Fruit fly (Drosophila melanogaster) whole organism, embryonic: ENCODE results near the gene CG9747.

Experiments used
- ATbp ChIP-seq: fragments of 200-800 bp; sonication (Bioruptor generic); optimal IDR thresholded peaks from 2 replicates; lab custom pipeline; 2017; ENCODE audit warnings: missing biosample characterization, mild to moderate bottlenecking, missing genetic modification characterization, missing genetic modification reagents
- Abd-B ChIP-seq: fragments of 200-800 bp; sonication (Bioruptor generic); optimal IDR thresholded peaks from 2 replicates; lab custom pipeline; 2018; ENCODE audit warnings: missing biosample characterization, mild to moderate bottlenecking, missing genetic modification characterization, moderate library complexity
- Aef1 ChIP-seq: fragments of 200-800 bp; sonication (Bioruptor generic); IDR thresholded peaks from 3 replicates; pipeline ENCODE4 v1.3.6; 2022; ENCODE audit warnings: missing biosample characterization, missing genetic modification characterization
- Atf-2 ChIP-seq: fragments of 200-800 bp; sonication (Bioruptor generic); optimal IDR thresholded peaks from 2 replicates; lab custom pipeline; 2016; ENCODE audit warnings: missing biosample characterization, missing genetic modification characterization
- Awh ChIP-seq: fragments of 200-800 bp; sonication (Bioruptor generic); IDR thresholded peaks from 2 replicates; pipeline ENCODE4, ENCODE4 v1.3.6; 2022; ENCODE audit warnings: missing biosample characterization, missing genetic modification characterization
- CG10267 ChIP-seq: fragments of 200-800 bp; sonication (Bioruptor generic); optimal IDR thresholded peaks from 2 replicates; lab custom pipeline; 2018; ENCODE audit warnings: missing biosample characterization, mild to moderate bottlenecking, missing genetic modification characterization, moderate library complexity
- CG10543 ChIP-seq: fragments of 200-800 bp; sonication (Bioruptor generic); optimal IDR thresholded peaks from 3 replicates; lab custom pipeline; 2017; ENCODE audit warnings: missing biosample characterization, mild to moderate bottlenecking, missing genetic modification characterization, moderate library complexity
- CG10979 ChIP-seq: fragments of 200-800 bp; sonication (Bioruptor generic); optimal IDR thresholded peaks from 2 replicates; lab custom pipeline; 2018; ENCODE audit warnings: missing biosample characterization, mild to moderate bottlenecking, missing genetic modification characterization, moderate library complexity
- CG11093 ChIP-seq: fragments of 200-800 bp; sonication (Bioruptor generic); IDR thresholded peaks from 3 replicates; pipeline ENCODE4 v1.3.6; 2022; ENCODE audit warnings: missing biosample characterization, missing genetic modification characterization
- CG11398 ChIP-seq: fragments of 200-800 bp; sonication (Bioruptor generic); optimal IDR thresholded peaks from 2 replicates; lab custom pipeline; 2016; ENCODE audit warnings: missing biosample characterization, missing genetic modification characterization
- CG12659 ChIP-seq: fragments of 200-800 bp; sonication (Bioruptor generic); optimal IDR thresholded peaks from 3 replicates; lab custom pipeline; 2017; ENCODE audit warnings: mild to moderate bottlenecking, missing biosample characterization, missing genetic modification reagents, missing genetic modification characterization
- CG14441 ChIP-seq: fragments of 200-800 bp; sonication (Bioruptor generic); IDR thresholded peaks from 2 replicates; pipeline ENCODE4 v1.3.6; 2022; ENCODE audit warnings: missing biosample characterization, missing genetic modification characterization
- CG16815 ChIP-seq: fragments of 200-800 bp; sonication (Bioruptor generic); optimal IDR thresholded peaks from 3 replicates; lab custom pipeline; 2017; ENCODE audit warnings: missing biosample characterization, mild to moderate bottlenecking, missing genetic modification characterization
- CG17912 ChIP-seq: fragments of 200-800 bp; sonication (Bioruptor generic); optimal IDR thresholded peaks from 2 replicates; lab custom pipeline; 2018; ENCODE audit warnings: missing biosample characterization, mild to moderate bottlenecking, missing genetic modification characterization
- CG1832 ChIP-seq: fragments of 200-800 bp; sonication (Bioruptor generic); optimal IDR thresholded peaks from 2 replicates; lab custom pipeline; 2017; ENCODE audit warnings: missing biosample characterization, mild to moderate bottlenecking, missing genetic modification characterization, inconsistent platforms
- CG31441 ChIP-seq: fragments of 200-800 bp; sonication (Bioruptor generic); IDR thresholded peaks from 2 replicates; pipeline ENCODE4 v1.3.6; 2022; ENCODE audit warnings: missing biosample characterization, missing genetic modification characterization
- CG4360 ChIP-seq: fragments of 200-800 bp; sonication (Bioruptor generic); IDR thresholded peaks from 2 replicates; pipeline ENCODE4 v1.3.6; 2022; ENCODE audit warnings: missing biosample characterization, missing genetic modification characterization
- CG5245 ChIP-seq: fragments of 200-800 bp; sonication (Bioruptor generic); optimal IDR thresholded peaks from 3 replicates; lab custom pipeline; 2016; ENCODE audit warnings: missing biosample characterization, missing genetic modification characterization
- CG5953 ChIP-seq: fragments of 200-800 bp; sonication (Bioruptor generic); IDR thresholded peaks from 2 replicates; pipeline ENCODE4 v1.3.6; 2022; ENCODE audit warnings: missing biosample characterization, missing genetic modification characterization
- CG6175 ChIP-seq: fragments of 200-800 bp; sonication (Bioruptor generic); IDR thresholded peaks from 3 replicates; pipeline ENCODE4 v1.3.6; 2022; ENCODE audit warnings: missing biosample characterization, missing genetic modification characterization
- CG8765 ChIP-seq: fragments of 200-800 bp; sonication (Bioruptor generic); IDR thresholded peaks from 2 replicates; pipeline ENCODE4 v1.3.6; 2022; ENCODE audit warnings: missing biosample characterization, missing genetic modification characterization
- CG8944 ChIP-seq: fragments of 200-800 bp; sonication (Bioruptor generic); optimal IDR thresholded peaks from 3 replicates; lab custom pipeline; 2016; ENCODE audit warnings: missing biosample characterization, missing genetic modification characterization
- Dek ChIP-seq: fragments of 200-800 bp; sonication (Bioruptor generic); optimal IDR thresholded peaks from 3 replicates; lab custom pipeline; 2019; ENCODE audit warnings: missing biosample characterization, mild to moderate bottlenecking, missing genetic modification characterization, moderate library complexity
- Dip3 ChIP-seq: fragments of 200-800 bp; sonication (Bioruptor generic); optimal IDR thresholded peaks from 3 replicates; lab custom pipeline; 2016; ENCODE audit warnings: missing biosample characterization, missing genetic modification characterization
- Hr39 ChIP-seq: fragments of >200 bp; optimal IDR thresholded peaks from 2 replicates; lab custom pipeline; 2017
- Hr51 ChIP-seq, 2 experiments: fragments of 200-800 bp; sonication (Bioruptor generic); optimal IDR thresholded peaks; 2 replicates in 1 of 2; 3 replicates in 1 of 2; lab custom pipeline; 2016 to 2018; ENCODE audit warnings: missing biosample characterization in 2 of 2, missing genetic modification characterization in 2 of 2, mild to moderate bottlenecking in 1 of 2, moderate library complexity in 1 of 2
- Hr78 ChIP-seq, 2 experiments: fragments of 200-800 bp in 1 of 2; fragments of >200 bp in 1 of 2; sonication (Bioruptor generic) in 1 of 2; optimal IDR thresholded peaks; 2 replicates each; lab custom pipeline; 2017 to 2019; ENCODE audit warnings: missing biosample characterization in 2 of 2, missing genetic modification characterization in 2 of 2, mild to moderate bottlenecking in 1 of 2, moderate library complexity in 1 of 2
- Lim3 ChIP-seq: fragments of 200-800 bp; sonication (Bioruptor generic); IDR thresholded peaks from 2 replicates; pipeline ENCODE4 v1.3.6; 2022; ENCODE audit warnings: missing biosample characterization, missing genetic modification characterization
- Ravus ChIP-seq: fragments of 200-800 bp; sonication (Bioruptor generic); IDR thresholded peaks from 2 replicates; pipeline ENCODE4 v1.3.6; 2022; ENCODE audit warnings: missing biosample characterization, missing genetic modification characterization
- Rfx ChIP-seq: fragments of 200-800 bp; sonication (Bioruptor generic); IDR thresholded peaks from 2 replicates; pipeline ENCODE4 v1.3.6; 2022; ENCODE audit warnings: missing biosample characterization, missing genetic modification characterization
- Sox102F ChIP-seq: fragments of 200-800 bp; sonication (Bioruptor generic); optimal IDR thresholded peaks from 2 replicates; lab custom pipeline; 2018; ENCODE audit warnings: missing biosample characterization, mild to moderate bottlenecking, missing genetic modification characterization, moderate library complexity
- al ChIP-seq: fragments of 200-800 bp; sonication (Bioruptor generic); IDR thresholded peaks from 2 replicates; pipeline ENCODE4 v1.3.6; 2022; ENCODE audit warnings: missing biosample characterization, missing genetic modification characterization
- ara ChIP-seq: fragments of 200-800 bp; sonication (Bioruptor generic); IDR thresholded peaks from 2 replicates; pipeline ENCODE4 v1.3.6; 2022; ENCODE audit warnings: missing biosample characterization, missing genetic modification characterization
- az2 ChIP-seq: fragments of 200-800 bp; sonication (Bioruptor generic); optimal IDR thresholded peaks from 3 replicates; lab custom pipeline; 2016; ENCODE audit warnings: missing biosample characterization, missing genetic modification characterization
- bab2 ChIP-seq: fragments of 200-800 bp; sonication (Bioruptor generic); optimal IDR thresholded peaks from 2 replicates; lab custom pipeline; 2016; ENCODE audit warnings: missing biosample characterization, missing genetic modification characterization
- chinmo ChIP-seq: fragments of 200-800 bp; sonication (Bioruptor generic); IDR thresholded peaks from 4 replicates; pipeline ENCODE4 v1.3.6; 2022; ENCODE audit warnings: missing biosample characterization, missing genetic modification characterization; ENCODE audit not compliant: partially characterized antibody
- dati ChIP-seq: fragments of 200-800 bp; sonication (Bioruptor generic); IDR thresholded peaks from 2 replicates; pipeline ENCODE4 v1.3.6; 2022; ENCODE audit warnings: missing biosample characterization, missing genetic modification characterization
- exex ChIP-seq: fragments of 200-800 bp; sonication (Bioruptor generic); optimal IDR thresholded peaks from 4 replicates; lab custom pipeline; 2018; ENCODE audit warnings: missing biosample characterization, mild to moderate bottlenecking, missing genetic modification characterization, moderate library complexity
- eyg ChIP-seq: fragments of 200-800 bp; sonication (Bioruptor generic); optimal IDR thresholded peaks from 3 replicates; lab custom pipeline; 2016; ENCODE audit warnings: missing biosample characterization, missing genetic modification characterization
- grn ChIP-seq: fragments of 200-800 bp; sonication (Bioruptor generic); optimal IDR thresholded peaks from 3 replicates; lab custom pipeline; 2017; ENCODE audit warnings: missing biosample characterization, missing genetic modification characterization
- kay ChIP-seq: fragments of 200-800 bp; sonication (Bioruptor generic); optimal IDR thresholded peaks from 2 replicates; lab custom pipeline; 2016; ENCODE audit warnings: missing biosample characterization, missing genetic modification characterization
- kni ChIP-seq: fragments of 200-800 bp; sonication (Bioruptor generic); optimal IDR thresholded peaks from 3 replicates; lab custom pipeline; 2017; ENCODE audit warnings: mild to moderate bottlenecking, missing biosample characterization, missing genetic modification reagents, missing genetic modification characterization
- lbe ChIP-seq: fragments of 200-800 bp; sonication (Bioruptor generic); optimal IDR thresholded peaks from 2 replicates; lab custom pipeline; 2016; ENCODE audit warnings: missing biosample characterization, mild to moderate bottlenecking, missing genetic modification characterization
- lola ChIP-seq, 3 experiments: fragments of >200 bp in 2 of 3; fragments of 200-800 bp in 1 of 3; sonication (Bioruptor generic) in 1 of 3; optimal IDR thresholded peaks; 2 replicates each; lab custom pipeline; 2017 to 2019; ENCODE audit warnings: missing biosample characterization in 3 of 3, missing genetic modification characterization in 3 of 3, mild to moderate bottlenecking in 1 of 3, moderate library complexity in 1 of 3
- nerfin-2 ChIP-seq: fragments of 200-800 bp; sonication (Bioruptor generic); IDR thresholded peaks from 2 replicates; pipeline ENCODE4 v1.3.6; 2022; ENCODE audit warnings: missing biosample characterization, missing genetic modification characterization; ENCODE audit not compliant: partially characterized antibody
- ro ChIP-seq: fragments of 200-800 bp; sonication (Bioruptor generic); IDR thresholded peaks from 2 replicates; pipeline ENCODE4 v1.3.6; 2022; ENCODE audit warnings: missing biosample characterization, missing genetic modification characterization
- salm ChIP-seq: fragments of 200-800 bp; sonication (Bioruptor generic); optimal IDR thresholded peaks from 2 replicates; lab custom pipeline; 2018; ENCODE audit warnings: missing biosample characterization, mild to moderate bottlenecking, missing genetic modification characterization
- sqz ChIP-seq: fragments of 200-800 bp; sonication (Bioruptor generic); optimal IDR thresholded peaks from 3 replicates; lab custom pipeline; 2018; ENCODE audit warnings: missing biosample characterization, mild to moderate bottlenecking, missing genetic modification characterization

The CG9747 gene

dm6 chr3R:30170671-30171667 is 20.1 kb downstream of the CG9747 start, which contains the start of gene Rsod (continued):
- TF ChIP-seq salm (tag; lab: Kevin White, UChicago) (peak; percentile 37), kni (GFP tag; lab: Kevin White, UChicago) (peak; percentile 31), al (peak; percentile 41), CG31441 (peak; percentile 52), ara (GFP tag; lab: Robert Waterston, UW) (peak; percentile 76), Abd-B (peak; percentile 28), grn (peak; percentile 7), Dip3 (GFP tag; lab: Kevin White, UChicago) (no peak), eyg (GFP tag; lab: Kevin White, UChicago) (no peak), CG8944 (GFP tag; lab: Kevin White, UChicago) (no peak), kay (no peak), CG11093 (GFP tag; lab: Robert Waterston, UW) (peak; percentile 73), CG8765 (no peak), Dek (tag; lab: Kevin White, UChicago) (peak; percentile 16), CG5953 (GFP tag; lab: Robert Waterston, UW) (peak; percentile 47), Aef1 (GFP tag; lab: Robert Waterston, UW) (peak; percentile 48; the same call in 2 of the 3 replicates), CG12659 (GFP tag; lab: Kevin White, UChicago) (peak; percentile 39), CG4360 (GFP tag; lab: Robert Waterston, UW) (peak; percentile 11; the same call in 1 of the 2 replicates), CG1832 (GFP tag; lab: Kevin White, UChicago) (no peak), exex (tag; lab: Kevin White, UChicago) (no peak), CG11398 (GFP tag; lab: Kevin White, UChicago) (no peak), Hr51 (GFP tag; optimal IDR thresholded peaks at IDR 0.05; lab: Kevin White, UChicago) (peak in 1 of 2 experiments; percentile 66), chinmo (peak; percentile 87; the same call in 2 of the 4 replicates), Rfx (GFP tag; lab: Robert Waterston, UW) (peak; percentile 62), Awh (peak; percentile 86), Hr78 (GFP tag; optimal IDR thresholded peaks at IDR 0.05; lab: Kevin White, UChicago) (peak in 1 of 2 experiments; percentile 27), Ravus (GFP tag; lab: Robert Waterston, UW) (no peak; the same call in 1 of the 2 replicates), nerfin-2 (GFP tag; lab: Robert Waterston, UW) (no peak), CG10543 (GFP tag; lab: Kevin White, UChicago) (peak; percentile 27), CG14441 (peak; percentile 69), dati (no peak), Hr39 (lab: Kevin White, UChicago) (no peak), CG17912 (GFP tag; lab: Kevin White, UChicago) (no peak), Lim3 (peak; percentile 67), CG6175 (GFP tag; lab: Robert Waterston, UW) (no peak), CG10267 (tag; lab: Kevin White, UChicago) (peak; percentile 50), ATbp (GFP tag; lab: Kevin White, UChicago) (peak; percentile 55), ro (GFP tag; lab: Robert Waterston, UW) (peak; percentile 42; the same call in 1 of the 2 replicates), az2 (GFP tag; lab: Kevin White, UChicago) (peak; percentile 56), bab2 (GFP tag; lab: Kevin White, UChicago) (no peak), lbe (GFP tag; lab: Kevin White, UChicago) (no peak), Atf-2 (no peak), CG5245 (peak; percentile 37), sqz (GFP tag; lab: Kevin White, UChicago) (peak; percentile 39), CG10979 (tag; lab: Kevin White, UChicago) (peak; percentile 68), Sox102F (GFP tag; lab: Kevin White, UChicago) (peak; percentile 72), lola (GFP tag; optimal IDR thresholded peaks at IDR 0.05; lab: Kevin White, UChicago) (peak in 1 of 3 experiments; percentile 43), CG16815 (peak; percentile 9)
